Worm (Caenorhabditis elegans): ENCODE measurements around the gene srz-38.

DNA sequence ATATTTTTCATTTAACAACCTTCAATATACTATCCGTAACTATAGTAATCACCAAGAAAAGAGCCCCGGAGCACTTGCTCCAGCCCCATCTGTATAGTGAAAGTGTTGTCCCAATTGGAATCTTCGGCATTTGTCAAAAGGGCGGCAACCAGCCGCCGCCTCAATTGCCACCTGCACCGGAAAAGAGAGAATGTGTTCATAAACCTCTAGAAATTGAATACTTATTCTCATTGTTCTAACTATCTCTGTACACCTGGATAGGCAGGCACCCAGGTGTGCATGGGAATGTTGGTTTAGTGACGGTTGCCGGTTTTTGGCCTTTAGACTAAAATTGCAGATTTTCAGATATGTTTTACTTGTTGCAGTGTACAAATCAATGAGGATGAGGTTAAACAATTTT is 42.8 kb downstream of the srz-38 start:
- TF ChIP-seq K02D7.2 (tag; optimal IDR thresholded peaks at IDR 0.05), result no peak
- no peak for TF ChIP-seq lim-6 (tag; optimal IDR thresholded peaks at IDR 0.05)
- no peak for TF ChIP-seq unc-3 (GFP tag; conservative IDR thresholded peaks at IDR 0.05)
- no peak for TF ChIP-seq unc-3 (tag; optimal IDR thresholded peaks at IDR 0.05)
- TF ChIP-seq F13H6.1 (tag; optimal IDR thresholded peaks at IDR 0.05), result no peak
